Worm (Caenorhabditis elegans): ENCODE data around the gene eif-1.

The eif-1 gene

ce11 chrII:5020513-5021081 is 27.2 kb upstream of the eif-1 start:
- TF ChIP-seq daf-12 (tag; optimal IDR thresholded peaks at IDR 0.05) (no peak), fkh-10 (GFP tag; optimal IDR thresholded peaks at IDR 0.05) (no peak), daf-8 (GFP tag; IDR thresholded peaks at IDR 0.05) (no peak), Y105C5A.15 (GFP tag; IDR thresholded peaks at IDR 0.05) (no peak), egl-27 (tag; optimal IDR thresholded peaks at IDR 0.05) (no peak), daf-16 (GFP tag; optimal IDR thresholded peaks at IDR 0.05) (no peak), daf-16 (tag; optimal IDR thresholded peaks at IDR 0.05) (peak; percentile 61), cey-2 (tag; optimal IDR thresholded peaks at IDR 0.05; ENCODE audit: borderline replicate concordance, insufficient read depth) (no peak), arid-1 (GFP tag; conservative IDR thresholded peaks at IDR 0.05) (no peak), nhr-41 (GFP tag; IDR thresholded peaks at IDR 0.05) (no peak), madf-9 (GFP tag; conservative IDR thresholded peaks at IDR 0.05) (no peak), hmg-1.1 (GFP tag; IDR thresholded peaks at IDR 0.05) (0 out of 2 replicates have a peak, but pooled peaks have one; percentile 8), mdl-1 (tag; optimal IDR thresholded peaks at IDR 0.05) (peak in 1 of 2 experiments; percentile 49), spr-3 (GFP tag; optimal IDR thresholded peaks at IDR 0.05) (no peak), zag-1 (tag; optimal IDR thresholded peaks at IDR 0.05) (no peak), Y5F2A.4 (GFP tag; optimal IDR thresholded peaks at IDR 0.05) (no peak), ZK546.5 (tag; optimal IDR thresholded peaks at IDR 0.05) (no peak), nhr-102 (tag; optimal IDR thresholded peaks at IDR 0.05) (no peak), unc-130 (GFP tag; optimal IDR thresholded peaks at IDR 0.05) (no peak), hlh-30 (tag; optimal IDR thresholded peaks at IDR 0.05; ENCODE audit: insufficient read depth) (peak; percentile 81), lin-29 (GFP tag; IDR thresholded peaks at IDR 0.05) (no peak), dve-1 (tag; optimal IDR thresholded peaks at IDR 0.05; ENCODE audit: insufficient read depth) (peak; percentile 8), ceh-44 (GFP tag; IDR thresholded peaks at IDR 0.05) (no peak), aha-1 (tag) (peak; percentile 14), lim-7 (GFP tag; IDR thresholded peaks at IDR 0.05) (no peak), unc-62 (GFP tag; optimal IDR thresholded peaks at IDR 0.05 in 1 of 2) (no peak), unc-62 (tag; optimal IDR thresholded peaks at IDR 0.05) (no peak), hlh-11 (tag; optimal IDR thresholded peaks at IDR 0.05) (peak; percentile 36), mxl-3 (GFP tag; optimal IDR thresholded peaks at IDR 0.05) (no peak), lin-39 (tag; optimal IDR thresholded peaks at IDR 0.05) (no peak)

- TF ChIP-seq D1046.2 (GFP tag; IDR thresholded peaks at IDR 0.05), result no peak
- TF ChIP-seq zag-1 (tag; optimal IDR thresholded peaks at IDR 0.05), result no peak
- peak; percentile 62 for TF ChIP-seq hlh-30 (tag; optimal IDR thresholded peaks at IDR 0.05; ENCODE audit: insufficient read depth)
- no peak for TF ChIP-seq daf-16 (GFP tag; optimal IDR thresholded peaks at IDR 0.05)
- TF ChIP-seq daf-16 (tag; optimal IDR thresholded peaks at IDR 0.05), result peak; percentile 53
- TF ChIP-seq Y5F2A.4 (GFP tag; optimal IDR thresholded peaks at IDR 0.05), result no peak
- no peak for TF ChIP-seq mes-2 (tag; optimal IDR thresholded peaks at IDR 0.05; ENCODE audit: poor library complexity, severe bottlenecking)
- peak; percentile 65 for TF ChIP-seq T20F7.1 (GFP tag; optimal IDR thresholded peaks at IDR 0.05)
- no peak for TF ChIP-seq dmd-8 (GFP tag; IDR thresholded peaks at IDR 0.05)
- no peak for TF ChIP-seq ceh-82 (tag; optimal IDR thresholded peaks at IDR 0.05)
- TF ChIP-seq egl-27 (tag; optimal IDR thresholded peaks at IDR 0.05), result no peak
- TF ChIP-seq lin-29 (GFP tag; IDR thresholded peaks at IDR 0.05), result no peak
- TF ChIP-seq set-16 (GFP tag; IDR thresholded peaks at IDR 0.05), result no peak
- TF ChIP-seq mep-1 (tag; optimal IDR thresholded peaks at IDR 0.05), result peak; percentile 42
- no peak for TF ChIP-seq fkh-10 (GFP tag; optimal IDR thresholded peaks at IDR 0.05)
- TF ChIP-seq nhr-25 (tag; optimal IDR thresholded peaks at IDR 0.05; ENCODE audit: borderline replicate concordance, insufficient read depth), result peak; percentile 17
- no peak for TF ChIP-seq vab-7 (GFP tag; IDR thresholded peaks at IDR 0.05)
- TF ChIP-seq nhr-48 (tag; optimal IDR thresholded peaks at IDR 0.05), result peak; percentile 25
- TF ChIP-seq snpc-1.2 (GFP tag; IDR thresholded peaks at IDR 0.05), result no peak
- peak in 1 of 2 experiments; percentile 88 for TF ChIP-seq unc-62 (GFP tag; optimal IDR thresholded peaks at IDR 0.05 in 1 of 2)
- TF ChIP-seq unc-62 (tag; optimal IDR thresholded peaks at IDR 0.05), result no peak
- TF ChIP-seq pqm-1 (tag; optimal IDR thresholded peaks at IDR 0.05), result peak; percentile 44
- no peak for TF ChIP-seq ama-1 (optimal IDR thresholded peaks at IDR 0.05)
- peak; percentile 82 for TF ChIP-seq php-3 (GFP tag; IDR thresholded peaks at IDR 0.05)
- TF ChIP-seq nhr-76 (tag; optimal IDR thresholded peaks at IDR 0.05), result peak; percentile 4
- no peak for TF ChIP-seq ceh-44 (GFP tag; IDR thresholded peaks at IDR 0.05)
- peak; percentile 82 for TF ChIP-seq hlh-11 (tag; optimal IDR thresholded peaks at IDR 0.05)
- peak; percentile 83 for TF ChIP-seq dve-1 (tag; optimal IDR thresholded peaks at IDR 0.05; ENCODE audit: insufficient read depth)
- TF ChIP-seq dmd-9 (GFP tag; IDR thresholded peaks at IDR 0.05), result no peak
- no peak for TF ChIP-seq ZK546.5 (tag; optimal IDR thresholded peaks at IDR 0.05)
These were observed 26.2 kb upstream of the eif-1 start for ce11 chrII:5019389-5020108.
